Fruit fly (Drosophila melanogaster) whole organism, prepupa: ENCODE data around the gene ninaB.

Experiments used
- Blimp-1 ChIP-seq: fragments of 200-800 bp; sonication (Bioruptor generic); optimal IDR thresholded peaks from 3 replicates; lab custom pipeline; 2017; ENCODE audit warnings: missing biosample characterization, missing genetic modification characterization, mild to moderate bottlenecking, moderate library complexity, missing genetic modification reagents
- CG11762 ChIP-seq: fragments of 200-800 bp; sonication (Bioruptor generic); optimal IDR thresholded peaks from 3 replicates; lab custom pipeline; 2016; ENCODE audit warnings: missing biosample characterization, missing genetic modification characterization; ENCODE audit not compliant: insufficient read depth
- CG15336 ChIP-seq: fragments of 200-800 bp; sonication (Bioruptor generic); IDR thresholded peaks from 2 replicates; pipeline ENCODE4 v1.3.6; 2022; ENCODE audit warnings: missing biosample characterization, missing genetic modification characterization
- CG16779 ChIP-seq: fragments of 200-800 bp; sonication (Bioruptor generic); optimal IDR thresholded peaks from 3 replicates; lab custom pipeline; 2017; ENCODE audit warnings: missing biosample characterization, mild to moderate bottlenecking, missing genetic modification characterization
- CG3032 ChIP-seq: fragments of 200-800 bp; optimal IDR thresholded peaks from 2 replicates; lab custom pipeline; 2019; ENCODE audit warnings: missing biosample characterization, mild to moderate bottlenecking, missing genetic modification characterization, moderate library complexity
- CG34406 ChIP-seq: fragments of 200-800 bp; sonication (Bioruptor generic); optimal IDR thresholded peaks from 3 replicates; lab custom pipeline; 2016; ENCODE audit warnings: missing biosample characterization, missing genetic modification characterization
- CG4318 ChIP-seq: fragments of 200-800 bp; sonication (Bioruptor generic); optimal IDR thresholded peaks from 3 replicates; lab custom pipeline; 2017; ENCODE audit warnings: missing biosample characterization, mild to moderate bottlenecking, missing genetic modification characterization
- CG6163 ChIP-seq: fragments of 200-800 bp; sonication (Bioruptor generic); IDR thresholded peaks from 3 replicates; pipeline ENCODE4 v1.3.6; 2022; ENCODE audit warnings: missing biosample characterization, missing genetic modification characterization
- CG6276 ChIP-seq: fragments of 200-800 bp; sonication (Bioruptor generic); optimal IDR thresholded peaks from 2 replicates; lab custom pipeline; 2017; ENCODE audit warnings: missing biosample characterization, mild to moderate bottlenecking, missing genetic modification characterization
- CG6854 ChIP-seq: fragments of 200-800 bp; sonication (Bioruptor generic); optimal IDR thresholded peaks from 2 replicates; lab custom pipeline; 2017; ENCODE audit warnings: missing biosample characterization, mild to moderate bottlenecking, missing genetic modification characterization
- CG8119 ChIP-seq: fragments of 200-800 bp; sonication (Bioruptor generic); IDR thresholded peaks from 3 replicates; pipeline ENCODE4 v1.3.6; 2022; ENCODE audit warnings: missing biosample characterization, missing genetic modification characterization
- CG8319 ChIP-seq: fragments of 200-800 bp; sonication (Bioruptor generic); optimal IDR thresholded peaks from 3 replicates; lab custom pipeline; 2016; ENCODE audit warnings: missing biosample characterization, missing genetic modification characterization
- Eip78C ChIP-seq: fragments of 200-800 bp; sonication (Bioruptor generic); peaks from one replicate; lab custom pipeline; 2016; ENCODE audit warnings: missing biosample characterization, missing genetic modification characterization
- Ets21C ChIP-seq: fragments of 200-800 bp; sonication (Bioruptor generic); optimal IDR thresholded peaks from 3 replicates; lab custom pipeline; 2016; ENCODE audit warnings: missing biosample characterization, missing genetic modification characterization
- Ets96B ChIP-seq: fragments of 200-800 bp; optimal IDR thresholded peaks from 2 replicates; lab custom pipeline; 2019; ENCODE audit warnings: missing biosample characterization, mild to moderate bottlenecking, missing genetic modification characterization, moderate library complexity
- Gug ChIP-seq: fragments of 200-800 bp; sonication (Bioruptor generic); IDR thresholded peaks from 2 replicates; pipeline ENCODE4 v1.3.6; 2022; ENCODE audit warnings: missing biosample characterization, missing genetic modification characterization
- Hr38 ChIP-seq: sonication (Bioruptor generic); optimal IDR thresholded peaks from 2 replicates; lab custom pipeline; 2016; ENCODE audit warnings: missing biosample characterization, missing genetic modification characterization
- Hr39 ChIP-seq: fragments of 200-800 bp; sonication (Bioruptor generic); optimal IDR thresholded peaks from 2 replicates; lab custom pipeline; 2016; ENCODE audit warnings: missing biosample characterization, missing genetic modification characterization
- Hr4 ChIP-seq: fragments of 200-800 bp; sonication (Bioruptor generic); optimal IDR thresholded peaks from 3 replicates; lab custom pipeline; 2016; ENCODE audit warnings: missing biosample characterization, missing genetic modification characterization
- Smox ChIP-seq: fragments of 200-800 bp; sonication (Bioruptor generic); optimal IDR thresholded peaks from 3 replicates; lab custom pipeline; 2016; ENCODE audit warnings: missing biosample characterization, missing genetic modification characterization
- Sox102F ChIP-seq: fragments of 200-800 bp; sonication (Bioruptor generic); optimal IDR thresholded peaks from 2 replicates; lab custom pipeline; 2016; ENCODE audit warnings: missing biosample characterization, mild to moderate bottlenecking, missing genetic modification characterization
- Sox14 ChIP-seq: fragments of 200-800 bp; sonication (Bioruptor generic); optimal IDR thresholded peaks from 3 replicates; lab custom pipeline; 2016; ENCODE audit warnings: missing biosample characterization, missing genetic modification characterization
- Sox15 ChIP-seq: fragments of 200-800 bp; sonication (Bioruptor generic); optimal IDR thresholded peaks from 3 replicates; lab custom pipeline; 2016; ENCODE audit warnings: missing biosample characterization, missing genetic modification characterization
- acj6 ChIP-seq: fragments of 200-800 bp; sonication (Bioruptor generic); optimal IDR thresholded peaks from 3 replicates; lab custom pipeline; 2016; ENCODE audit warnings: missing biosample characterization, missing genetic modification characterization
- cyc ChIP-seq: fragments of 200-800 bp; sonication (Bioruptor generic); optimal IDR thresholded peaks from 3 replicates; lab custom pipeline; 2016; ENCODE audit warnings: missing biosample characterization, missing genetic modification characterization
- dac ChIP-seq: fragments of 200-800 bp; sonication (Bioruptor generic); optimal IDR thresholded peaks from 2 replicates; lab custom pipeline; 2017; ENCODE audit warnings: missing biosample characterization, mild to moderate bottlenecking, missing genetic modification characterization
- eg ChIP-seq: fragments of 200-800 bp; sonication (Bioruptor generic); IDR thresholded peaks from 3 replicates; pipeline ENCODE4 v1.3.6; 2022; ENCODE audit warnings: missing biosample characterization, missing genetic modification characterization
- fd59A ChIP-seq: fragments of 200-800 bp; sonication (Bioruptor generic); optimal IDR thresholded peaks from 2 replicates; lab custom pipeline; 2017; ENCODE audit warnings: missing biosample characterization, mild to moderate bottlenecking, missing genetic modification characterization, missing genetic modification reagents
- fd85E ChIP-seq: fragments of 200-800 bp; sonication (Bioruptor generic); optimal IDR thresholded peaks from 3 replicates; lab custom pipeline; 2016; ENCODE audit warnings: missing biosample characterization, missing genetic modification characterization
- fkh ChIP-seq: fragments of 200-800 bp; sonication (Bioruptor generic); optimal IDR thresholded peaks from 3 replicates; lab custom pipeline; 2017; ENCODE audit warnings: missing biosample characterization, mild to moderate bottlenecking, missing genetic modification characterization, moderate library complexity
- lz ChIP-seq: fragments of 200-800 bp; sonication (Bioruptor generic); optimal IDR thresholded peaks from 3 replicates; lab custom pipeline; 2016; ENCODE audit warnings: missing biosample characterization, missing genetic modification characterization
- net ChIP-seq: fragments of 200-800 bp; sonication (Bioruptor generic); optimal IDR thresholded peaks from 3 replicates; lab custom pipeline; 2016; ENCODE audit warnings: missing biosample characterization, missing genetic modification characterization
- spab ChIP-seq: fragments of 200-800 bp; sonication (Bioruptor generic); optimal IDR thresholded peaks from 2 replicates; lab custom pipeline; 2017; ENCODE audit warnings: missing biosample characterization, mild to moderate bottlenecking, missing genetic modification characterization, missing genetic modification reagents
- ss ChIP-seq, 2 experiments: fragments of 200-800 bp; sonication (Bioruptor generic); optimal IDR thresholded peaks; 2 replicates in 1 of 2; 3 replicates in 1 of 2; lab custom pipeline; 2017 to 2018; ENCODE audit warnings: mild to moderate bottlenecking in 2 of 2, missing biosample characterization in 2 of 2, missing genetic modification characterization in 2 of 2, moderate library complexity in 1 of 2
- svp ChIP-seq: fragments of 200-800 bp; sonication (Bioruptor generic); peaks from one replicate; lab custom pipeline; 2016; ENCODE audit warnings: missing biosample characterization, missing genetic modification characterization
- topi ChIP-seq: fragments of 200-800 bp; sonication (Bioruptor generic); optimal IDR thresholded peaks from 3 replicates; lab custom pipeline; 2016; ENCODE audit warnings: missing biosample characterization, missing genetic modification characterization

Gene ninaB

dm6 chr3R:13716827-13717226, 16.5 kb downstream of the ninaB start (continued):
- TF ChIP-seq fkh (GFP tag; lab: Kevin White, UChicago): no peak
- TF ChIP-seq Ets21C (GFP tag; lab: Kevin White, UChicago): peak; percentile 45
- TF ChIP-seq CG6276 (GFP tag; lab: Kevin White, UChicago): peak; percentile 87
- peak; percentile 64 for TF ChIP-seq Ets96B (tag; lab: Kevin White, UChicago)
- TF ChIP-seq Hr38 (GFP tag; lab: Kevin White, UChicago): peak; percentile 64
- TF ChIP-seq eg (GFP tag; lab: Robert Waterston, UW): peak; percentile 96
- peak; percentile 4 for TF ChIP-seq fd85E (GFP tag; lab: Kevin White, UChicago)
- TF ChIP-seq Gug (GFP tag; lab: Robert Waterston, UW): peak; percentile 92

- TF ChIP-seq lz (no peak), Gug (GFP tag; lab: Robert Waterston, UW) (no peak), Blimp-1 (GFP tag; lab: Kevin White, UChicago) (no peak), Hr39 (GFP tag; lab: Kevin White, UChicago) (no peak), CG6854 (GFP tag; lab: Kevin White, UChicago) (no peak), spab (GFP tag; lab: Kevin White, UChicago) (no peak), CG15336 (GFP tag; lab: Robert Waterston, UW) (no peak), CG8319 (no peak), dac (no peak), topi (GFP tag; lab: Kevin White, UChicago) (no peak), CG16779 (tag; lab: Kevin White, UChicago) (no peak), Ets21C (GFP tag; lab: Kevin White, UChicago) (no peak), net (GFP tag; lab: Kevin White, UChicago) (no peak), Sox15 (GFP tag; lab: Kevin White, UChicago) (no peak), CG6163 (GFP tag; lab: Robert Waterston, UW) (no peak), Sox102F (no peak), svp (GFP tag; lab: Kevin White, UChicago) (no peak), Sox14 (GFP tag; lab: Kevin White, UChicago) (no peak)
Observed at dm6 chr3R:13718076-13718475, 17.7 kb downstream of the ninaB start, which contains the start of gene Ubc87F. Ubc87F (minus strand) TSS chr3R:13718176.

- no peak for TF ChIP-seq CG3032 (tag; lab: Kevin White, UChicago)
- peak in 1 of 2 experiments; percentile 12 for TF ChIP-seq ss (GFP tag; optimal IDR thresholded peaks at IDR 0.05; lab: Kevin White, UChicago)
- TF ChIP-seq Eip78C (GFP tag; lab: Kevin White, UChicago): peak; percentile 44
Observed at dm6 chr3R:13719053-13719452, 18.7 kb downstream of the ninaB start.

dm6 chr3R:13720798-13721197, 20.4 kb downstream of the ninaB start:
- no peak for TF ChIP-seq cyc
- TF ChIP-seq Hr38 (GFP tag; lab: Kevin White, UChicago): no peak
- TF ChIP-seq CG15336 (GFP tag; lab: Robert Waterston, UW): no peak
- no peak for TF ChIP-seq CG11762 (GFP tag; lab: Kevin White, UChicago)
- no peak for TF ChIP-seq Smox
- no peak for TF ChIP-seq net (GFP tag; lab: Kevin White, UChicago)
- TF ChIP-seq Sox102F: no peak
- no peak for TF ChIP-seq fd59A (GFP tag; lab: Kevin White, UChicago)
- no peak for TF ChIP-seq CG4318 (GFP tag; lab: Kevin White, UChicago)
- no peak for TF ChIP-seq lz
- TF ChIP-seq CG8119: no peak
- TF ChIP-seq Hr4: no peak
- no peak for TF ChIP-seq CG34406
- no peak for TF ChIP-seq Ets96B (tag; lab: Kevin White, UChicago)
- TF ChIP-seq acj6 (GFP tag; lab: Kevin White, UChicago): no peak
- no peak for TF ChIP-seq Hr39 (GFP tag; lab: Kevin White, UChicago)
